Worm (Caenorhabditis elegans) whole organism, L4/young adult: ENCODE measurements around the gene srx-9.

Source experiments
- W03F9.2 ChIP-seq: fragments of 150-350 bp; optimal IDR thresholded peaks from 2 replicates; lab custom pipeline; 2014; ENCODE audit warnings: missing biosample characterization, missing genetic modification characterization
- dao-5 ChIP-seq: sonication (generic microtip); optimal IDR thresholded peaks from 2 replicates; lab custom pipeline; 2016; ENCODE audit warnings: missing genotype, missing genetic modification characterization, moderate library complexity, missing compliant biosample characterization
- him-1 ChIP-seq: sonication (generic microtip); optimal IDR thresholded peaks from 2 replicates; lab custom pipeline; 2016; ENCODE audit warnings: missing genotype, missing genetic modification reagents, missing genetic modification characterization, missing compliant biosample characterization

The srx-9 gene

ce11 chrV:7424336-7424735, 29.1 kb upstream of the srx-9 start, which contains the start of gene F18E3.10:
TSS of gene F18E3.10 (minus strand) at chrV:7424436.
- TF ChIP-seq W03F9.2 (tag; lab: Kevin White, UChicago) (no peak), him-1 (tag; lab: Kevin White, UChicago) (no peak), dao-5 (tag; lab: Kevin White, UChicago) (no peak)

- TF ChIP-seq him-1 (tag; lab: Kevin White, UChicago) (no peak), dao-5 (tag; lab: Kevin White, UChicago) (no peak), W03F9.2 (tag; lab: Kevin White, UChicago) (no peak)
Observed at ce11 chrV:7420162-7420561, 24.9 kb upstream of the srx-9 start, which contains the start of gene srxa-4. TSS of gene srxa-4 (plus strand) at chrV:7420462.

ce11 chrV:7417018-7417716, 21.9 kb upstream of the srx-9 start, which contains the start of gene srw-67:
TSS of gene srw-67 (plus strand) at chrV:7417660.
- no peak for TF ChIP-seq dao-5 (tag; lab: Kevin White, UChicago)

ce11 chrV:7416569-7416968, 21.3 kb upstream of the srx-9 start:
- TF ChIP-seq W03F9.2 (tag; lab: Kevin White, UChicago): no peak
- no peak for TF ChIP-seq him-1 (tag; lab: Kevin White, UChicago)
- no peak for TF ChIP-seq dao-5 (tag; lab: Kevin White, UChicago)

ce11 chrV:7415780-7416428, 20.6 kb upstream of the srx-9 start, which contains the start of gene F18E3.13:
TSS of gene F18E3.13 (plus strand) at chrV:7416164.
- TF ChIP-seq him-1 (tag; lab: Kevin White, UChicago) (no peak), W03F9.2 (tag; lab: Kevin White, UChicago) (no peak), dao-5 (tag; lab: Kevin White, UChicago) (no peak)

ce11 chrV:7414909-7415308, 19.6 kb upstream of the srx-9 start, which contains the start of gene F18E3.12:
TSS of gene F18E3.12 (plus strand) at chrV:7414985.
- TF ChIP-seq W03F9.2 (tag; lab: Kevin White, UChicago) (no peak), dao-5 (tag; lab: Kevin White, UChicago) (no peak), him-1 (tag; lab: Kevin White, UChicago) (no peak)

- TF ChIP-seq dao-5 (tag; lab: Kevin White, UChicago) (no peak), him-1 (tag; lab: Kevin White, UChicago) (no peak), W03F9.2 (tag; lab: Kevin White, UChicago) (no peak)
Observed at ce11 chrV:7413107-7413774, 18.0 kb upstream of the srx-9 start, which contains the start of gene F18E3.11. TSS of gene F18E3.11 (plus strand) at chrV:7413482.

- TF ChIP-seq him-1 (tag; lab: Kevin White, UChicago): no peak
- no peak for TF ChIP-seq dao-5 (tag; lab: Kevin White, UChicago)
- TF ChIP-seq W03F9.2 (tag; lab: Kevin White, UChicago): no peak
Observed at ce11 chrV:7411695-7412094, 16.4 kb upstream of the srx-9 start, which contains the start of gene str-41. TSS of gene str-41 (plus strand) at chrV:7411995.

ce11 chrV:7409599-7409998, 14.3 kb upstream of the srx-9 start, which contains the start of gene R13D7.2:
TSS of gene R13D7.2 (plus strand) at chrV:7409899.
- TF ChIP-seq W03F9.2 (tag; lab: Kevin White, UChicago): no peak

ce11 chrV:7408520-7408919, 13.3 kb upstream of the srx-9 start, which contains the start of gene srt-6:
TSS of gene srt-6 (minus strand) at chrV:7408814.
- TF ChIP-seq W03F9.2 (tag; lab: Kevin White, UChicago) (no peak), dao-5 (tag; lab: Kevin White, UChicago) (no peak), him-1 (tag; lab: Kevin White, UChicago) (no peak)

ce11 chrV:7403501-7403900, 8.2 kb upstream of the srx-9 start:
- TF ChIP-seq dao-5 (tag; lab: Kevin White, UChicago) (no peak), him-1 (tag; lab: Kevin White, UChicago) (no peak), W03F9.2 (tag; lab: Kevin White, UChicago) (no peak)

ce11 chrV:7402355-7402754, 7.1 kb upstream of the srx-9 start, which contains the start of gene srj-13:
TSS of gene srj-13 (plus strand) at chrV:7402655.
- TF ChIP-seq him-1 (tag; lab: Kevin White, UChicago) (no peak), W03F9.2 (tag; lab: Kevin White, UChicago) (no peak), dao-5 (tag; lab: Kevin White, UChicago) (no peak)

- TF ChIP-seq W03F9.2 (tag; lab: Kevin White, UChicago) (no peak), him-1 (tag; lab: Kevin White, UChicago) (no peak), dao-5 (tag; lab: Kevin White, UChicago) (no peak)
Observed at ce11 chrV:7400588-7400987, 5.3 kb upstream of the srx-9 start, which contains the start of gene srx-60. TSS of gene srx-60 (plus strand) at chrV:7400888.
